Fruit fly (Drosophila melanogaster) ovary, adult (tissue): ENCODE measurements around the gene Rhp.
A peak's percentile ranks its signal among the peaks of the same experiment; 100 is the strongest.

ENCODE experiments used
- CG17801 ChIP-seq: fragments of 200-800 bp; optimal IDR thresholded peaks from 2 replicates; lab custom pipeline; 2019; ENCODE audit warnings: missing biosample characterization, mild to moderate bottlenecking, missing genetic modification characterization, moderate library complexity; ENCODE audit not compliant: partially characterized antibody

Gene Rhp

DNA sequence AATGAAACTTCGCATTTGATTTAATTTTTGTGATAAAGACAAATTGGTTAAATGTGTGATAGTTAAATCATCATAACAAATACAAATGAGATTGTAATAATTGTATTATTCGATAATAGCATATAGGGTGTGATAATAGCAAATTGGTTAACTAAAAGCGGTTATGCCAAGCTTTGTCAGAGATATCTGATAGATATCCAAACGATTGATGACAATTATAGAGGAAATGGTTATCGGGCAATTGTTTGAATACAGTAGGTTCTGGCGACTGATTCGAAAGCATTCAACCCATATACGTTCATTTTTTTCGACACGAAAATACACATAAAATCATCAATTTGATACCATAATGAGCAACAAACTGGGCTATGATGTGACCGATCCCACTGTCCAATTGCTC, 20.6 kb downstream of the Rhp start, which contains the start of gene CG8509:
Gene CG8509 (plus strand): TSS at position 301 of the 400 bp plus-strand sequence.
- no peak for TF ChIP-seq CG17801

DNA sequence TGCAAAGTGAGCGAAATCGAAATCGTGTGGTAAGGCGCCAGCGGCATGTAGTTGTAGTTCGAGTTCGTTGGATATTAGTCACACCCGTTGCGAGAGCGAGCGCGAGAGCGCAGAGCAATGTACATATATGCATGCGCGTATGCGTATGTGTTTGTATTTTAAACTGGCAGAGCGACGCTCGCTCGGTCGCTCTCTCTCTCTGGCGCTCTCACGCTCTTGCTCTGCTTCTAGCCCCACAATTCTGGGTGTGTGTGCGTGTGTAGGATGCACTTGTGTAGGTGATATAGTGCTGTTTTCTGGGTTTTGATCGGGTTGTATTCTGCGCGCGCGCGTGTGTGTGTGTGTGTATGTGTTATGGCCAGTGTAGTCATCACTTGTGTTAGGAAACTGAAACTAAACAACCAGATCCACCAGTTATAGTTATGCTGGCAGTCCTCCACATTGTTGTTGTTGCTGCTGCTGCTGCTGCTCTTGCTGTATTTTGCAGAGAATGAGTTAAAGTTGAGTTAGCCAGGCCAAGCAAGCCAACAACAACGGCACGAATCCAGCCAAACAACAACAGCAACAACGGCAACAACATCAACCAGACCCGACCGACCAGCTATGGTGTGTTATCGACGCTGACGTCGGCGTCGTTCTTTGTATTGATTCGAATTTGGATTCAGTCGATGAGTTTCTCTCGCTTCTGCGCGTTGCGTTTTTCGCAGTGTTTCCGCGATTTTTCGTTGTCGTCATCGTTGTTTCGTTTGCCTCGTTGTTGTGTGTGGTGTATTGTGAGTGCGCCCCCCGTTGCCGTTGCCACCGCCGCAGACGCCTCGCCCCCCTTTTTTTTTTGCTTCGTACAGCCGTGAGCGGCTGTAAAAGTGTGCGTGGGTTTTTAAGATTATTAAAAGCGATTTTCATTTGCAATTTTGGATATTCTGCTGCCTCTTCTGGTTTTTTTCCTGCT, 23.2 kb downstream of the Rhp start:
- TF ChIP-seq CG17801 = peak; percentile 84

DNA sequence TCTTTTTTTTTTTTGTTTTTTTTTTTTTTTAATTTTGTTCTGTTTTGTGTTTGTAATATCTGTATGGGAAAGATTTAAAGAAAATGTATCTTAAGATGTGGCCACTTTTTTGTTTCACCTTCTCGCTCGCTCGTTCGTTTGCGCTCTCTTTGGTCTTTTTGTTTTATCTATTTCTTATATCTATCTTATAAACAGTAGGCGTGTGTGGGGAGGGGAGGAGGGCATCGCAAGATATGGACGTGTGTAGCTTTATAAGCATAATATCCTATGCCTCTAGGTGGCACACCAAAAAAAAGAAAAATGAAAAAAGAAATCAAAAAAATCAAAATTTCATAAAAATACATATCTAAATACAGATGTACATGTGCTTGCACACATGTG, 23.9 kb downstream of the Rhp start:
- no peak for TF ChIP-seq CG17801

DNA sequence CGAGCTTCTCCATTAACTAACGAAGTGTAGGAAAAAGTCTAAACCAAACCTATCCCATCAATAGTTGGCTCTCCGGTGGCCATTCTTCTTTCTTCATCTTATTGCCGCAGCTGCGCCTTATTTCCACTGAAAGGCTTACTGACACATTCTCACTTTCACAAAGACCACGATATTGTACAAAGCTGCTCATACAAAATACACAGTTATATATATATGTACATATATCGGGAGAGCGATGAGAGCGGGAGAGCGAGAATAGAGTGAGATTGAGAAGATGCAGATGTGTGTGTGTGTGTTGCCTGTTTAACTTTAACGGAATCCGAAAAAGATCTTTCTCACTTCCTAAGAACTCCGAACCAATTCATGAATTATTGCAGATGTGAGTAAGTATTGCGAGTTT, 24.5 kb downstream of the Rhp start:
- no peak for TF ChIP-seq CG17801

DNA sequence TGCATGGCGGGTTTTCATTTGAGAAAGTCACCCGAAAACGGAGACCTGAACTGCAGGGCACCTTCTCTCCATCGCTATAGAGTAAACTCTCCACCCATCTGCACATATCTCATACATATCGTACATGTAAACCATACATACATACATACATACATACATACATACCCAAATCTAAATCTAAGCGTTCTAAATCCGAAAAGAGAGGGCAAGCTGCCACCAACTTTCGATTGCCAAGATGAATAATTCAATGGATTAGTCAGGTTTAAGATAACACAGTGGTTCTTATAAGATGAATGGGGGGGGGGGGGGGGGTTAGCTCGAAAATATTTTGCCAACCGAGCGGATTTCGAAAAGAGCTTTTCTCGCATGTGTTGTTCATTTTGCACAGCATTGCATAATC, 25.8 kb downstream of the Rhp start:
- no peak for TF ChIP-seq CG17801

DNA sequence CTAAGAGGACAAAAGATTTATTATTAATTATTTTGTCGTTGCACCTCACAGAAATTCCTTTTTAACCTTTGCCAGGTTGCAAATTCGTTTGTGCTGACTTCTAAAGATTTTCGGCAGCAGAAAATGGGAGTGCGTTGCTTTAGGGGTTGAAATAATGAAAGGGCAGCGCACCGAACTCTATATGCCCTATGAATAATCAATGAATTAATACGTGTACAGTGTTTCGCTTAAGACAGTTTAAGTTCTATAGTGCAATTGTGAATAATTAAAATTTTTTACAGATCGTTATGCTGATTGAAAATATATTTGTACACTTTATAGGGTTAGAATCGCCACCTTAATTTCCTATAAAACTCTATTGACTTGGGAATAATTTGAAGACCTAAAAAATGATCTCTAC, 27.4 kb downstream of the Rhp start:
- no peak for TF ChIP-seq CG17801

DNA sequence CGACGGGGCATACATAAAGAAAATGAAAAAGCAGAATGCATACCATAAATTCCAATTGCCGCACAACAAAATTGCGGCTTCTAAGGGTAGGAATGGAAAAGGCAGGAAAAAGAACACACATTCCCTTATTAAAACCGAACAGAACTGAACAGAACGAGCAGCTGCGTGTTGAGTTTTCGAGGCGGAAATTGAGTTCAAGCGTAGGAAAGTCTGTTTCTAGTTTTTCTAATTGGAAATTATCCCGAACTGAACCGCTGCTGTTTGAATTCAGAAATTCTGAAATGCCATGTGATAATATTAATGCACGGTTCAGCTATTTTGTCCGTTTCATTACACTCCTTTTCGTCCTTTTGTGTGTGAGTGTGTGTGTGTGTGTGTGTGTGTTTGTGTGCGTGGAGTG, 28.2 kb downstream of the Rhp start:
- no peak for TF ChIP-seq CG17801

DNA sequence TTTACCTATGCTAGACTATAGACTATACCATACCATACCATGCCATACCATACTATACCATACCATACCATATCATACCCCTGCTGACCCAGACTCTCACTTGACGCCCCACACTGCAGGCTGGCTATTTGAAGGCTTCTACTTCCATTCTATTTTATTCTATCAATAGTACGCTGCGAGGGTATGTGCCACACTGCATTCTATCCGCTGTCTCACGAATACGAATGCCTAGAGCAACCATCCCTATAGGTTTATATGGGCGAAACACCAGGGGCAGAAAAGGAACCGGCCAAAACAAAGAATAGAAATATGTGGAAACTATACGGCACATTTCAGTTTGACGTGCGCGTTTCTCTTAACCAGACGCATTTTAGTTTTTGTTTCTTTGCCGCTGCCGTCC, 29.1 kb downstream of the Rhp start:
- TF ChIP-seq CG17801 = no peak

DNA sequence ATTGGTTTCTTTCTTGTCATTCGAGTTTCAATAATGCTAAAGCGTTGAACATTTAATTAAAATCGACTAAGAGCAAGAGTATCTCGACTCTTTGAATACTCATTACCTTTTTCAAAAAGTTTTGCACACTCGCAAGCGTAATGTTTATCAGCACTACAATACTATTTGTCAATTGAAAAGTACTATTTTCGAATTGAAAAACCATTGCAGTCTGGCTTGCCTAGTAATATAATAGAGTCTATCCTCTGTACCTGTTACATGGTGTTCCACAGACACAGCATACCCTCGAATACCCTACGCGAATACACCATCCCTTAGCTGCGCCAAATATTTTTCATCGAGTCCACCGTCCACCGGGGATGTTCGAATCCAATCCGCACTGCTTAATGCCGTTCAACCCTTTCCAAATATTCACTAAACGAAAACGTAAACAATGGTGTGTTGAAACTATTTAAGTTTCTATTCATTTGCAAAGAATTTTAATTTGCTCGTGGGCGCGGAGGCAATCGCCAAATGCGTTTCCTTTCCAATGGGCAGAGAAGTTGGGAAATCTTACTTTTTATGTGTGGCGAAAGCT, 30.0 kb downstream of the Rhp start:
- no peak for TF ChIP-seq CG17801

DNA sequence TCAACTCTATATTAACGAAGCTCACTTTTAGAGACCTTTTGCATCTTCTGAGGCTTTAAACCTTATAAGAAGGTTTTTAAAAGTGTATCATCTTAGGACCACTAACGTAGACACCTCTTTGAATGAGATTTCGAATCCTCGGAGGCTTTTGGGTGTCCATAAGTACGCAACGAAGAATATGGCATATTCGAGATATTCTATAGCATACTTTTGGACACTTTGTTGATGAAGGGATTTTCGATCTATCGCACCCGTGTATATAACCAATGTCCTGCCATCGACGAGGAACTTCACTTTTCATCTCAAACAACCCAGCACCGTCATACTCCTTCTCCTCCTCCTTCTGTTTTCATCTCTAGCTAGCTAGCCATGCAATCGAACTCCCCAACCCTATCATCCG, 33.7 kb downstream of the Rhp start:
- TF ChIP-seq CG17801 = no peak

DNA sequence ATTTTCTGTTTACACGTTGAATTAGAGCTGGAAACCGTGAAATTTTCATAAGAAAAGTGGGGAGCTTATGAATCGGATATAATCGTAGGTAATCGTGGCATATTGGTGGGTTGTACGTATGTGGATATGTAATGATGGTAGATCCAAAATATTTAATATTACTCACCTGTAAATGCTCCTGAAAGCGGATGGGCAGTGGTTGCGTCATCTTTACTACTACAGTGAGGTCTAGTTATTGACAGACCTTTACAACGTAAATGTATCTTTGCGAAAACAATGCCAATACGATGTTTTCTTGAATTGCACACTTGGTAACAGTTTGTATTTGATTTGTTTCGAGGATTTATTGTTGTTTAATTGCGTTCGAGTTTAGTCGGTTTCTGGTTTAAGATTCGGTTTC, 45.3 kb downstream of the Rhp start:
- no peak for TF ChIP-seq CG17801

DNA sequence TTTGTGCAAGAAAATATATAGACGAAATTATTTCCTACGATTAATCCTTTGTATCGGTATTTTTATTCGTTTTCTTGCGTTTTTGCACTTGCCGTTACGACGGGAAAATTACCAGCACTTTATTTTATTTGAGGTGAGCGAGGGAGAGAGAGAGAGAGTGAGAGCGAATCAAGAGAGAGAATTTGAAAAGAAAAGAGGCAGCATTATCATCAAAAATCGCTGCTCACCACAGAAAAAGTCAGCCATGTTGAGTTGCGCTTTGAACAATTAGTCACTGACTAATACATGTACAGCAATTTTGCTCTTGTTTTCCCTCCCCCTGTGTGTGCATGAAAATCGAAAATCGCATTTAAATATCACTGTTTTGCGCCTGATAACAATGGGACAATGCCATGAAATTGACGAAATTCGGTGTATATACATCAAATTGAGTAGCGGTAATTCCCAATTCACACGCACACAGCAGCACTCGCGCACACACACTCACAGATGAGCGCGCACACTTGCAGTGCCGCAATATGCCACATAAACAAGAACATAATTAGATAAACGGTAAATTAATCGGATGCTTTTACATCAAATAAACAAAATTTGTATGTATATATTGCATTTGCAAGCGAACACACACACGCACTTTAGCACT, 46.0 kb downstream of the Rhp start:
- TF ChIP-seq CG17801 = no peak

DNA sequence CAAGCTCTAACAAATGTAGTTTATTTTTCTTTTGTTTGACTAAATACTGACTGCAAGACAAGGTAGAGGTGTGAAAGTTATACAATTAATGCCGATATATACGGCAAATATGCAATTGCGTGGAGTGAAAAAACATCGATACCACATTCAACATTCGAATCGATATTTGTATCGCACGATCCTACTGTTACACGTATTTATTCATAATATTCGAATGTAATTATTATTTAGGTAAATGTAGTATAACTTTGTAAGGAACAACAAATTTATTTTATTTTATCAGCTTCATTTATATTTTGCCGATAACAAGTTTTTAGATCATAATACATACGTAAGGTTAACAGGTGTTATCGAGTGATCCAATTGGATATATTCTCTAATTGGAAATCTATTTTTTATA, 46.7 kb downstream of the Rhp start, which contains the start of gene Chc:
Gene Chc (minus strand): TSS at position 98 of the 400 bp plus-strand sequence.
- TF ChIP-seq CG17801 = no peak

DNA sequence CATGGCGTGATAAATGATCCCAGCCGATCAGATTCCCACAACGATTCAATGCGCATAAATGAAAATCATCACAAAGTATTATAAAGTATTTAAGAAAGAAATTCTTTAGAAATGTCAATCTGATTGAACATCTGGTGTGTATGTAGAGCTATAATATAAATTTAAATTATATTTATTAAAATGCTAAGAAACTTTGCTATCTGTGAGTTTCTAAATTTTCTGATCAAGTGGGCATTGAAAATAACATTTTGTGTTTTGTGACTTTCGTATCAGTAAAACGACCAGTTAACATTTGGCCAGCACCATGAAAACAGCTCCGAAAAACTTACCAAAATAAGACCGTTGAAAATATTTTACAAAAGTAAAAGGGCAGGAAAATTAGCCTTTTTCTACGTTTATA, 48.8 kb downstream of the Rhp start, which contains the start of gene CG8565:
Gene CG8565 (plus strand): TSS at position 301 of the 400 bp plus-strand sequence.
- TF ChIP-seq CG17801 = no peak

DNA sequence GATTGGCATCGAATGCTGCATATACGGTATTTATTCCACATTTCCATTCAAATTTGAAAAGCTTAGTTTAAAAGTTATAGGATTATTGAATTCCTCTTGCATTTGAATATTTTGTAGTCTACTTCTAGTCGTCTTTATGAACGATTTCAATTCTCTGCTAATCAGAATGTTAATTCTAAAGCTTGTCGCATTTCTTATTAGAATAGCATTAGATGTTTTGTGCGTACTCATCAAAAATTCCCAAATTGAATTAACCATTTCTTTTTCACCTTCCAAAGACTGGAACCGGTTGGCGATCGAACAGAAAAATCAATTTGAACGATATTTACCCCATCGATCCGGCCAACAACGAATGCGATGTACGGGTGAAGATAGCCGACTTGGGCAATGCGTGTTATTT, 51.3 kb downstream of the Rhp start:
- TF ChIP-seq CG17801 = no peak

DNA sequence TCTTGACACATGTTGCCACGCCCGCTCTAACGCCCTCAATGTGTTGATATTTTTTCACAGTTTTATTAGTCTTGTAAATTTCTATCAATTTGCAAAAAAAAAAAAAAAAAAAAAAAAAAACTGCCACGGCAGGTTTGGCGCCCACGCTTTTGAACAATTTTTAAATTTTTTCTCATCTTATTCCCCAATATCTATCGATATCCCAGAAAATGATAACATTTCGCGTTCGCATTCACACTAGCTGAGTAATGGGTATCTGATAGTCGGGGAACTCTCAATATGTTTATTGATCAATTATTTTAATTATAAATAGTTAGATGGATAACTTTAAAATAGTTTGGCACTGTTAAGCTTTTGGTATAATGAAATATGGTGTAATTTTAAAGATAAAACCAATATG, 52.6 kb downstream of the Rhp start:
- TF ChIP-seq CG17801 = no peak
